Worm (Caenorhabditis elegans): Measurements from ENCODE around the gene F42F12.4.

ce11 chrX:12375783-12376182 lies 23.0 kb upstream of the F42F12.4 start:
- no peak for TF ChIP-seq ref-1 (GFP tag; conservative IDR thresholded peaks at IDR 0.05)
- no peak for TF ChIP-seq cog-1 (tag; optimal IDR thresholded peaks at IDR 0.05)
- no peak for TF ChIP-seq klf-2 (GFP tag; conservative IDR thresholded peaks at IDR 0.05)

Measured in whole organism, midembryonic.